Worm (Caenorhabditis elegans) whole organism, L2 larva: Measurements from ENCODE around the gene srw-41.

Source experiments
- lin-39 ChIP-seq: fragments of 150-350 bp; optimal IDR thresholded peaks from 2 replicates; lab custom pipeline; 2014; ENCODE audit warnings: missing biosample characterization, missing genetic modification reagents, missing genetic modification characterization
- nhr-12 ChIP-seq: fragments of 150-350 bp; optimal IDR thresholded peaks from 2 replicates; lab custom pipeline; 2014; ENCODE audit warnings: missing biosample characterization, missing genetic modification characterization
- nhr-23 ChIP-seq: fragments of 150-350 bp; optimal IDR thresholded peaks from 2 replicates; lab custom pipeline; 2014; ENCODE audit warnings: missing biosample characterization, missing genetic modification reagents, missing genetic modification characterization
- nhr-237 ChIP-seq: fragments of 150-350 bp; optimal IDR thresholded peaks from 2 replicates; lab custom pipeline; 2014; ENCODE audit warnings: missing biosample characterization, missing genetic modification characterization
- snpc-4 ChIP-seq: fragments of 150-350 bp; optimal IDR thresholded peaks from 2 replicates; lab custom pipeline; 2014; ENCODE audit warnings: missing biosample characterization, missing genetic modification characterization

ce11 chrV:16692988-16693387, 4.3 kb upstream of the srw-41 start:
- TF ChIP-seq lin-39 (no peak), nhr-12 (tag; lab: Kevin White, UChicago) (no peak), nhr-237 (no peak), snpc-4 (no peak), nhr-23 (tag; lab: Kevin White, UChicago) (no peak)
